Worm (Caenorhabditis elegans) whole organism, L4 larva: ENCODE measurements around the gene C17B7.14.

Source experiments
- madf-5 ChIP-seq, 2 experiments: fragments of 200-800 bp; sonication (Bioruptor generic); IDR thresholded peaks; 2 replicates each; pipeline ENCODE4 v1.3.6; 2022; ENCODE audit warnings: missing compliant biosample characterization in 2 of 2, missing genetic modification characterization in 2 of 2

Gene C17B7.14

DNA sequence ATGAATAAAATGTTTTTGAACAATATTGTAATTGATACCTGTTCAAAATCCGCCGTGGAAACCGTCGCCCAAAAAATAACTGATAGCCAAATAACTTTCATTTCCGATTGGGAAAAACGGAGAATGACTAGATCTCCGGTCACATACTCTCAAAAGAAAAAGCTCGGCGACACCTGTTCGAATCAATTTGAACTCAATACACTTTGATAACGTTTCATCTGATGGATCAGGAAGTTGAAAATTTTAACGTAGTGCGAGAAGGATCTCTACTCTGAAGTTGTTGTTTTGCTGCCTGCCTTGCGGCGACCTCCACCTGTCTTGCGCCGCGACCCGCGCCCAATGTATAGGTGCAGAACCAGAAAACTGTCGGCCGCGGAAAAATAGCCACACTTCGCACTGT is 47.2 kb downstream of the C17B7.14 start, which contains the start of gene T28A11.20:
Gene T28A11.20 (minus strand): TSS at position 101 of the 400 bp plus-strand sequence.
- TF ChIP-seq madf-5 (GFP tag; IDR thresholded peaks at IDR 0.05; lab: Robert Waterston, UW): no peak
- TF ChIP-seq, all 104 proteins: peak for 0
